Worm (Caenorhabditis elegans) whole organism, midembryonic: ENCODE data around the gene Y14H12B.1.

ENCODE experiments used
- T22C8.4 ChIP-seq: fragments of 200-800 bp; sonication (Bioruptor generic); IDR thresholded peaks from 2 replicates; pipeline ENCODE4 v1.3.6; 2022; ENCODE audit warnings: missing genetic modification characterization, missing compliant biosample characterization
- cog-1 ChIP-seq: sonication (generic microtip); optimal IDR thresholded peaks from 2 replicates; lab custom pipeline; 2016; ENCODE audit warnings: missing genetic modification characterization, missing compliant biosample characterization
- flt-1 ChIP-seq: fragments of 200-800 bp; sonication (Bioruptor generic); IDR thresholded peaks from 2 replicates; pipeline ENCODE4 v1.3.6; 2022; ENCODE audit warnings: missing genetic modification characterization, missing compliant biosample characterization
- klf-2 ChIP-seq: fragments of 200-800 bp; sonication (Bioruptor generic); conservative IDR thresholded peaks from 2 replicates; pipeline ENCODE4 v1.3.6; 2022; ENCODE audit warnings: missing genetic modification reagents, missing genetic modification characterization, missing compliant biosample characterization
- med-1 ChIP-seq: sonication (generic microtip); optimal IDR thresholded peaks from 2 replicates; lab custom pipeline; 2017; ENCODE audit warnings: missing genetic modification characterization, mild to moderate bottlenecking, missing compliant biosample characterization, antibody characterized with exemption, missing genetic modification reagents; ENCODE audit not compliant: insufficient read depth
- ref-1 ChIP-seq: fragments of 200-800 bp; sonication (Bioruptor generic); conservative IDR thresholded peaks from 2 replicates; pipeline ENCODE4 v1.3.6; 2022; ENCODE audit warnings: missing genetic modification reagents, missing genetic modification characterization, missing compliant biosample characterization
- tab-1 ChIP-seq: fragments of 200-800 bp; sonication (Bioruptor generic); IDR thresholded peaks from 2 replicates; pipeline ENCODE4 v1.3.6; 2022; ENCODE audit warnings: missing genetic modification characterization, missing compliant biosample characterization
- ztf-23 ChIP-seq: fragments of 200-800 bp; sonication (Bioruptor generic); IDR thresholded peaks from 2 replicates; pipeline ENCODE4 v1.3.6; 2022; ENCODE audit warnings: missing genetic modification reagents, missing genetic modification characterization, missing compliant biosample characterization
- ztf-29 ChIP-seq: fragments of 200-800 bp; sonication (Bioruptor generic); IDR thresholded peaks from 2 replicates; pipeline ENCODE4 v1.3.6; 2022; ENCODE audit warnings: missing genetic modification reagents, missing genetic modification characterization, missing compliant biosample characterization

Gene Y14H12B.1

DNA sequence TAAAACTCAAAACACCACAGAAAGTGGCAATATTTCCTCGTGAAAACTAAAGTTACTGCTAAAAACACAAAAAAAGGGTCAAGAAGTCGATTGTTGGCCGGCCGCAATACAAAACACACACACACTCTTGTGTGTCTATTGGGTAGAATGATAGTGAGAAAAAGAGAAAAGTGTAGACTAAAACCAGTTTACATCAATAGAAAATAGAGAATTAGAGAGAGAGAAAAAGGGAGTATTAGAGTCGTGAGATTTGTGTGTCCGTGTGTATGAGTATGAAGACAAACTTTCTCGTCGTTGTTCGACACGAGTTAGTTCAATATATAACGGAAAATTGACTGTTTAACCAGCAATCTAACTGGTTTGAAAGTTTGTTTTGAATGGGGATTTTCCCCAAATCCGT is 4.8 kb upstream of the Y14H12B.1 start:
- TF ChIP-seq klf-2 (GFP tag; lab: Robert Waterston, UW) (no peak), med-1 (GFP tag; lab: Kevin White, UChicago) (no peak), T22C8.4 (GFP tag; lab: Robert Waterston, UW) (no peak), ref-1 (GFP tag; lab: Robert Waterston, UW) (no peak), ztf-23 (GFP tag; lab: Robert Waterston, UW) (no peak), flt-1 (GFP tag; lab: Robert Waterston, UW) (no peak), tab-1 (no peak)

DNA sequence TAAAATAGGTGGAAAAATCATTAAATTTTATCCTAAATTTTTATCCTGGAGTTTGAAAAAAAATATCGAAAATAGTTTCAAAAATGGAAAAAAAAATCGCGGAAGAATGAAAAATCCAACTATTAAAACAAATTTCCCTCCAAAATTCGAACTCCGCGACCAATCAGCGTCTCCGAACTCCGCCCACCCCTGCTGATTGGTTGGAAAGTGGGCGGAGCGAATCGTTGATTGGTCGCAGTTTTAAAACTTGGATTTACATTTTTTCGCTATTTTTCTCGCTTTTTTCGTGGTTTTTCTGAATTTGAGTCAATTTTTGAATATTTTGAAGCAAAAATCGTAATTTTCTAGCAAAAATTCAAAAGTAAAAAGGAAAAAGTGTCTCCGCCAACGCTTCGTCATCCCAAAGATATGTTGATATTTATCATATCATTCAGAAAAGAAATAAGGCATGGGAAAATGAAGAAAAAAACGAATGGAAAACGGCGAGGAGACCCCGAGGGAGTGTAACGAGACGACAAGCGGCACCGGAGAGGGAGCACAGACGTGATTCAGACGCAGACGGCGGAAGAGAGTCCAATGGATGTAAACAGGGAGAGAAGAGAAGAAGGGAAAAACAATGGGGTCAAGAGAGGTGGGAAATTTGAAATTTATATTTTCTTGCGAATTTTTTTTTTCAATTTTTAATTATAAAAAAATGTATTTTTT is 3.6 kb upstream of the Y14H12B.1 start:
- TF ChIP-seq tab-1 (no peak), cog-1 (tag; lab: Kevin White, UChicago) (peak; percentile 8)

- TF ChIP-seq cog-1 (tag; lab: Kevin White, UChicago) (no peak), ref-1 (GFP tag; lab: Robert Waterston, UW) (no peak), med-1 (GFP tag; lab: Kevin White, UChicago) (no peak), tab-1 (no peak), flt-1 (GFP tag; lab: Robert Waterston, UW) (no peak), T22C8.4 (GFP tag; lab: Robert Waterston, UW) (no peak), ztf-23 (GFP tag; lab: Robert Waterston, UW) (no peak), klf-2 (GFP tag; lab: Robert Waterston, UW) (no peak), ztf-29 (GFP tag; lab: Robert Waterston, UW) (no peak)
These were observed 3.0 kb upstream of the Y14H12B.1 start for ce11 chrII:3931230-3931629.

DNA sequence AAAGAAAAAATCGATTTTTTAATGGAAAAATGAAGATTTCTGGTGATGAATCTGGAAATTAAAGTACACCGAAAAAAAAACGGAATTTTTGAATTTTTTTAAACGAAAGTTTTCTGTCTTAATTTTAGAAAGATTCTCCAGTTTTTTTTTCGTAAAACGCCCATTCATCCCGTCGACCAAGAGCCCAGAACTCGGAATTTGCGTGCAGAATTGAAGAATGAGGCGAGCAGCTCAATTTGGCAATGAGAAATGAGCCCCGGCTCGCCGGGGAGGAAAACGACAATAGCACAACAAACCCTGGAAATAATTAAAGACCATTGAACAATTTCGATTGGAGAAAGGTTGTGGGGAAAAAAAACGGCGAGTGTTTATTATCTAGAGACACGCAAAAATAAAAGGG is 2.4 kb upstream of the Y14H12B.1 start:
- TF ChIP-seq med-1 (GFP tag; lab: Kevin White, UChicago) = no peak
- no peak for TF ChIP-seq flt-1 (GFP tag; lab: Robert Waterston, UW)
- no peak for TF ChIP-seq klf-2 (GFP tag; lab: Robert Waterston, UW)
- TF ChIP-seq ztf-23 (GFP tag; lab: Robert Waterston, UW) = no peak
- no peak for TF ChIP-seq ref-1 (GFP tag; lab: Robert Waterston, UW)
- TF ChIP-seq cog-1 (tag; lab: Kevin White, UChicago) = no peak
- TF ChIP-seq ztf-29 (GFP tag; lab: Robert Waterston, UW) = no peak
- no peak for TF ChIP-seq tab-1
- no peak for TF ChIP-seq T22C8.4 (GFP tag; lab: Robert Waterston, UW)

ce11 chrII:3933640-3934039 is 607 bp upstream of the Y14H12B.1 start, which contains the start of gene Y14H12B.2:
Y14H12B.2 (minus strand) TSS chrII:3933740.
- TF ChIP-seq ref-1 (GFP tag; lab: Robert Waterston, UW) = no peak
- TF ChIP-seq klf-2 (GFP tag; lab: Robert Waterston, UW) = no peak
- TF ChIP-seq flt-1 (GFP tag; lab: Robert Waterston, UW) = no peak
- no peak for TF ChIP-seq T22C8.4 (GFP tag; lab: Robert Waterston, UW)
- no peak for TF ChIP-seq ztf-23 (GFP tag; lab: Robert Waterston, UW)
- TF ChIP-seq med-1 (GFP tag; lab: Kevin White, UChicago) = no peak
- TF ChIP-seq ztf-29 (GFP tag; lab: Robert Waterston, UW) = no peak
- TF ChIP-seq cog-1 (tag; lab: Kevin White, UChicago) = no peak
- no peak for TF ChIP-seq tab-1

ce11 chrII:3935098-3935497 is 851 bp downstream of the Y14H12B.1 start:
- no peak for TF ChIP-seq cog-1 (tag; lab: Kevin White, UChicago)
- TF ChIP-seq klf-2 (GFP tag; lab: Robert Waterston, UW) = no peak
- no peak for TF ChIP-seq flt-1 (GFP tag; lab: Robert Waterston, UW)
- TF ChIP-seq T22C8.4 (GFP tag; lab: Robert Waterston, UW) = no peak
- no peak for TF ChIP-seq ztf-23 (GFP tag; lab: Robert Waterston, UW)
- TF ChIP-seq ztf-29 (GFP tag; lab: Robert Waterston, UW) = no peak
- no peak for TF ChIP-seq ref-1 (GFP tag; lab: Robert Waterston, UW)
- no peak for TF ChIP-seq med-1 (GFP tag; lab: Kevin White, UChicago)
- no peak for TF ChIP-seq tab-1

DNA sequence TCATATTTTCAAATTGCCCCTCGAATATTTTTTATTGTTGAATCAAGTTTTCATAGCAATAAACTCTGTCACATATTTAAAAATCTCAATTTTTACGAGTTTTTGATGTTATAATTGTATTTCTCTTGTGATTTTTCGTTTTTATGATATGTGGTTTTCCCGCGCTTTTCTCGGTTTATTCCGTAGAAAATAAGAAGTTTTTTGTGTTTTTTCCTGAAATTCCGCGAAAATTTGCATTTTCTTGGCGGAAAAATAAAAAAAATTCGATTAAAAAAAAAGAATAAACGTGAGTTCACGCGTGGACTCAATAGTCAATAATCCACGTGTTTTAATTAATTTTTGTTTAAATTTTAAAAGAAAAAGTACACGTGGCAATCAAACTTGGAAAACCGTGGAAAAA is 1.7 kb downstream of the Y14H12B.1 start:
- TF ChIP-seq tab-1 = no peak
- TF ChIP-seq med-1 (GFP tag; lab: Kevin White, UChicago) = no peak
- TF ChIP-seq ztf-29 (GFP tag; lab: Robert Waterston, UW) = no peak

- TF ChIP-seq ref-1 (GFP tag; lab: Robert Waterston, UW) (no peak), flt-1 (GFP tag; lab: Robert Waterston, UW) (no peak), klf-2 (GFP tag; lab: Robert Waterston, UW) (no peak), cog-1 (tag; lab: Kevin White, UChicago) (no peak), T22C8.4 (GFP tag; lab: Robert Waterston, UW) (no peak)
These were observed 13.2 kb downstream of the Y14H12B.1 start for ce11 chrII:3947404-3947803.

DNA sequence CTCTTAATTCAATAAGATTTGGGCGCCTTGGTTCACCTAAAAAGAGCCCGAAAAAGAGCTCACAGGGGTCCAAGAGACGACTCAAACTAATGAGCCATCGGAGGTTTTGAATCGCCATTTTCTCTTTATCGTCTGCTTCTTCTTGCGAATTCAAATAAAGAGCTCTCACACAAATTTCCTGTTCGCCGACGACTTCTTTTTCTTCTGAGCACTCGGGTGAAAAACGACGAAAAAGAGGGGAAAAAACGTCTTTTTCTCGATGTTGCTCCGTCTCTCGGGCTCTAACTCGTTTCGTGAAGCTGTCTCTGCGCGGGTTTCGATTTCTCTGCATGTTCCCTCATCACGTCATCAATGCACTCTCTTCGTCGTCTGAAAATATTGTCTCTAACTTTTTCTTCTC is 14.3 kb downstream of the Y14H12B.1 start:
- TF ChIP-seq tab-1 = no peak
- TF ChIP-seq T22C8.4 (GFP tag; lab: Robert Waterston, UW) = no peak
- no peak for TF ChIP-seq ref-1 (GFP tag; lab: Robert Waterston, UW)
- no peak for TF ChIP-seq med-1 (GFP tag; lab: Kevin White, UChicago)
- TF ChIP-seq klf-2 (GFP tag; lab: Robert Waterston, UW) = no peak

ce11 chrII:3950077-3950476 is 15.8 kb downstream of the Y14H12B.1 start, which contains the start of gene sea-2:
sea-2 (plus strand) TSS chrII:3950377.
- TF ChIP-seq klf-2 (GFP tag; lab: Robert Waterston, UW) (no peak), ztf-23 (GFP tag; lab: Robert Waterston, UW) (no peak), tab-1 (no peak), T22C8.4 (GFP tag; lab: Robert Waterston, UW) (no peak), med-1 (GFP tag; lab: Kevin White, UChicago) (no peak), ref-1 (GFP tag; lab: Robert Waterston, UW) (no peak)
